Fruit fly (Drosophila melanogaster) whole organism, wandering third instar larva: Measurements from ENCODE around the gene mib1.

Experiments
- Hr83 ChIP-seq: fragments of 200-300 bp; sonication (Bioruptor generic); optimal IDR thresholded peaks from 2 replicates; lab custom pipeline; 2016; ENCODE audit warnings: missing biosample characterization, mild to moderate bottlenecking, missing genetic modification characterization, moderate library complexity; ENCODE audit not compliant: poor library complexity, severe bottlenecking
- Myc ChIP-seq: fragments of >200 bp; optimal IDR thresholded peaks from 2 replicates; lab custom pipeline; 2017
- br ChIP-seq: fragments of 200-800 bp; sonication (Bioruptor generic); optimal IDR thresholded peaks from 2 replicates; lab custom pipeline; 2016; ENCODE audit warnings: missing biosample characterization, missing genetic modification characterization

DNA sequence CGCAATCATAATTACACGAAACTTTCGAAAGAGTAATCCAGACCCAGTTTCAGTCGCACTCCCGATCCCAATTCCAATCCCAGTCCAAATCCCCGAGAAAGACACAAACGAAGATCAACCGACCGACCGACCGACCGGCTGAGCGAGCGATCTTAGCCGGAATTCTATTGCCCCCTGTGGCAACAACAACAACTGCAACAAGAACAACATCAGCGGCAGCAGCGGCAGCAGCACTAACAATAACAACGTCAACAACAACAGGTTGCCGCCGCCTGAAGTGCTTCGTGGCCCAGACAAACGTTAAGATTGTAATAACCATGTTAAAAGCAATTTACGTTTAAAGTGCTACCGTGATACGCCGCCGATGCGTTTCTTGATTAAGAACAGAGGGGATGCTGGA is 7.1 kb upstream of the mib1 start:
- TF ChIP-seq br (GFP tag; lab: Kevin White, UChicago) = no peak
- TF ChIP-seq Myc (lab: Kevin White, UChicago) = no peak
- TF ChIP-seq Hr83 (GFP tag; lab: Kevin White, UChicago) = no peak
